Fruit fly (Drosophila melanogaster) whole organism, pupa: ENCODE measurements around the gene Cnx99A.

Source experiments
- CG10348 ChIP-seq: fragments of 200-800 bp; sonication (Bioruptor generic); IDR thresholded peaks from 2 replicates; pipeline ENCODE4 v1.3.6; 2022; ENCODE audit warnings: missing biosample characterization, missing genetic modification characterization
- CG12605 ChIP-seq: fragments of 200-800 bp; sonication (Bioruptor generic); IDR thresholded peaks from 2 replicates; pipeline ENCODE4 v1.3.6; 2022; ENCODE audit warnings: missing biosample characterization, missing genetic modification characterization
- CG13204 ChIP-seq: fragments of 200-800 bp; sonication (Bioruptor generic); optimal IDR thresholded peaks from 2 replicates; lab custom pipeline; 2018; ENCODE audit warnings: missing biosample characterization, mild to moderate bottlenecking, missing genetic modification characterization, moderate library complexity
- CG14655 ChIP-seq: fragments of 200-800 bp; sonication (Bioruptor generic); optimal IDR thresholded peaks from 3 replicates; lab custom pipeline; 2017; ENCODE audit warnings: mild to moderate bottlenecking, missing biosample characterization, missing genetic modification reagents, missing genetic modification characterization
- CG15710 ChIP-seq: fragments of 200-800 bp; sonication (Bioruptor generic); optimal IDR thresholded peaks from 2 replicates; lab custom pipeline; 2018; ENCODE audit warnings: missing biosample characterization, mild to moderate bottlenecking, missing genetic modification characterization, moderate library complexity
- CG17806 ChIP-seq: fragments of 200-800 bp; sonication (Bioruptor generic); optimal IDR thresholded peaks from 2 replicates; lab custom pipeline; 2018; ENCODE audit warnings: missing biosample characterization, mild to moderate bottlenecking, missing genetic modification characterization, moderate library complexity
- CG32121 ChIP-seq: fragments of 200-800 bp; sonication (Bioruptor generic); IDR thresholded peaks from 2 replicates; pipeline ENCODE4 v1.3.6; 2022; ENCODE audit warnings: missing biosample characterization, missing genetic modification characterization
- CG34367 ChIP-seq: fragments of 200-800 bp; sonication (Bioruptor generic); optimal IDR thresholded peaks from 2 replicates; lab custom pipeline; 2018; ENCODE audit warnings: missing biosample characterization, mild to moderate bottlenecking, missing genetic modification characterization
- CG4496 ChIP-seq: fragments of 200-800 bp; sonication (Bioruptor generic); IDR thresholded peaks from 3 replicates; pipeline ENCODE4 v1.3.6; 2022; ENCODE audit warnings: missing biosample characterization, missing genetic modification characterization
- CG8159 ChIP-seq: fragments of 200-800 bp; sonication (Bioruptor generic); optimal IDR thresholded peaks from 3 replicates; lab custom pipeline; 2018; ENCODE audit warnings: missing biosample characterization, mild to moderate bottlenecking, missing genetic modification characterization, moderate library complexity
- CG8301 ChIP-seq: fragments of 200-800 bp; sonication (Bioruptor generic); optimal IDR thresholded peaks from 2 replicates; lab custom pipeline; 2018; ENCODE audit warnings: missing biosample characterization, mild to moderate bottlenecking, missing genetic modification characterization
- CG9948 ChIP-seq: fragments of 200-800 bp; sonication (Bioruptor generic); optimal IDR thresholded peaks from 2 replicates; lab custom pipeline; 2018; ENCODE audit warnings: missing biosample characterization, mild to moderate bottlenecking, missing genetic modification characterization, moderate library complexity
- D1 ChIP-seq: fragments of 200-800 bp; sonication (Bioruptor generic); optimal IDR thresholded peaks from 2 replicates; lab custom pipeline; 2018; ENCODE audit warnings: missing biosample characterization, mild to moderate bottlenecking, missing genetic modification characterization, moderate library complexity
- EcR ChIP-seq: fragments of 200-800 bp; sonication (Bioruptor generic); optimal IDR thresholded peaks from 3 replicates; lab custom pipeline; 2019; ENCODE audit warnings: missing biosample characterization, missing genetic modification characterization, mild to moderate bottlenecking, moderate library complexity, missing genetic modification reagents
- Ets98B ChIP-seq: fragments of 200-800 bp; sonication (Bioruptor generic); IDR thresholded peaks from 2 replicates; pipeline ENCODE4 v1.3.6; 2022; ENCODE audit warnings: missing biosample characterization, missing genetic modification characterization
- Pif1A ChIP-seq: fragments of 200-800 bp; sonication (Bioruptor generic); optimal IDR thresholded peaks from 3 replicates; lab custom pipeline; 2016; ENCODE audit warnings: missing biosample characterization, missing genetic modification characterization
- Pif1B ChIP-seq: fragments of 200-800 bp; sonication (Bioruptor generic); optimal IDR thresholded peaks from 3 replicates; lab custom pipeline; 2016; ENCODE audit warnings: missing biosample characterization, missing genetic modification characterization
- Snoo ChIP-seq: fragments of 200-800 bp; sonication (Bioruptor generic); optimal IDR thresholded peaks from 3 replicates; lab custom pipeline; 2017; ENCODE audit warnings: missing biosample characterization, mild to moderate bottlenecking, missing genetic modification characterization, inconsistent platforms
- fd96Ca ChIP-seq: fragments of 200-800 bp; sonication (Bioruptor generic); IDR thresholded peaks from 3 replicates; pipeline ENCODE4 v1.3.6; 2022; ENCODE audit warnings: missing biosample characterization, missing genetic modification characterization
- gl ChIP-seq: fragments of 200-800 bp; sonication (Bioruptor generic); optimal IDR thresholded peaks from 2 replicates; lab custom pipeline; 2018; ENCODE audit warnings: missing biosample characterization, mild to moderate bottlenecking, missing genetic modification characterization
- rn ChIP-seq: fragments of 200-800 bp; sonication (Bioruptor generic); IDR thresholded peaks from 2 replicates; pipeline ENCODE4 v1.3.6; 2022; ENCODE audit warnings: missing biosample characterization, missing genetic modification characterization

The Cnx99A gene

DNA sequence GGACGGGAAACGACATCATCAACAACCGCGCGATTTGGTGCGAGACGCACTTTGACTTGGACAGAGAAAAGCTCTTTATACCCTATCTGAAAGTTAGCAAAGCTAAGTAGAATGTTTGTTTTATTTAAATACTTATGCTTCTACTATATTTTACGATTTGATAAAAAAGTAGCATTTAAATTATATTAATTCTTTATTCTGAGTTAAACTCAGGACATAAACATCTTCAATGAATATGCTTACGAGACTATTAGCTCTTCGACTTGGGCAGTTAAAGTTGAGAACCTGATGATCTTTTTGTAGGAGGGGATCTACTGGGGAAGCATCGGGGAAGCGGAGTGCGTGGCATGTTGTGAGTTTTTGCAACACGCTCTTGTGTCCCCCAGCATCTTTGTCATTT is 41.7 kb downstream of the Cnx99A start:
- TF ChIP-seq CG12605 (GFP tag; lab: Robert Waterston, UW) (peak; percentile 66), CG8159 (peak; percentile 89), fd96Ca (GFP tag; lab: Robert Waterston, UW) (no peak), Snoo (tag; lab: Kevin White, UChicago) (peak; percentile 56), rn (GFP tag; lab: Robert Waterston, UW) (peak; percentile 63), CG13204 (no peak), CG17806 (peak; percentile 89), CG8301 (tag; lab: Kevin White, UChicago) (peak; percentile 71), CG15710 (tag; lab: Kevin White, UChicago) (peak; percentile 85), CG4496 (GFP tag; lab: Robert Waterston, UW) (peak; percentile 43; the same call in 1 of the 3 replicates), CG14655 (GFP tag; lab: Kevin White, UChicago) (peak; percentile 77), EcR (GFP tag; lab: Kevin White, UChicago) (no peak), Pif1A (GFP tag; lab: Kevin White, UChicago) (peak; percentile 42), Ets98B (GFP tag; lab: Robert Waterston, UW) (peak; percentile 49; the same call in 1 of the 2 replicates), CG32121 (GFP tag; lab: Robert Waterston, UW) (peak; percentile 43; the same call in 1 of the 2 replicates), CG9948 (tag; lab: Kevin White, UChicago) (peak; percentile 87), Pif1B (peak; percentile 60), D1 (peak; percentile 74), CG34367 (peak; percentile 84), CG10348 (GFP tag; lab: Robert Waterston, UW) (no peak), gl (peak; percentile 51)

DNA sequence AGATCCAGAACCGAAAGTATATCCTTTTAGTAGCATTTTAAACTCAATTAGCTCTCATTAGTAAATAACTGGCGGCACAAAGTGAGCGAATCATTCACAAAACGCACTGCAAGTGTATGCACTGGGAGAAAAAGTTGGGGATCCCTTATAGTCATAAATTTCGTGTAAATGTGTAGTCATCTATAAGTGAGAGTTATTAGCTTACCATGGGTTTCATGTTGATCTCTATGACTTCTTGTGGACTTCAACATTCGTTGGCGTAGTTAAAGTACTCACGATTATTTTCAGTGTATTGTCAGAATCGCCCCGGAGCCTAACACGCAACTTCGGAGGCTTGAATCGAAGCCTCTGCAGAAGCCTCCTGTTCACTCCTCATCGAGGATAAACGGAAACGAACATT is 42.4 kb downstream of the Cnx99A start:
- TF ChIP-seq Snoo (tag; lab: Kevin White, UChicago) (peak; percentile 82), CG17806 (peak; percentile 89), Ets98B (GFP tag; lab: Robert Waterston, UW) (peak; percentile 31; the same call in 1 of the 2 replicates), CG10348 (GFP tag; lab: Robert Waterston, UW) (no peak), CG32121 (GFP tag; lab: Robert Waterston, UW) (no peak), CG15710 (tag; lab: Kevin White, UChicago) (peak; percentile 92), Pif1A (GFP tag; lab: Kevin White, UChicago) (peak; percentile 84), EcR (GFP tag; lab: Kevin White, UChicago) (no peak), rn (GFP tag; lab: Robert Waterston, UW) (0 out of 2 replicates have a peak, but pooled peaks have one; percentile 21), CG13204 (peak; percentile 69), CG14655 (GFP tag; lab: Kevin White, UChicago) (peak; percentile 72), CG34367 (peak; percentile 94), fd96Ca (GFP tag; lab: Robert Waterston, UW) (peak; percentile 82; the same call in 2 of the 3 replicates), CG8301 (tag; lab: Kevin White, UChicago) (peak; percentile 48), CG12605 (GFP tag; lab: Robert Waterston, UW) (peak; percentile 42; the same call in 1 of the 2 replicates), CG9948 (tag; lab: Kevin White, UChicago) (peak; percentile 90), CG4496 (GFP tag; lab: Robert Waterston, UW) (peak; percentile 75), CG8159 (peak; percentile 88), Pif1B (peak; percentile 82), gl (peak; percentile 87), D1 (peak; percentile 10)

DNA sequence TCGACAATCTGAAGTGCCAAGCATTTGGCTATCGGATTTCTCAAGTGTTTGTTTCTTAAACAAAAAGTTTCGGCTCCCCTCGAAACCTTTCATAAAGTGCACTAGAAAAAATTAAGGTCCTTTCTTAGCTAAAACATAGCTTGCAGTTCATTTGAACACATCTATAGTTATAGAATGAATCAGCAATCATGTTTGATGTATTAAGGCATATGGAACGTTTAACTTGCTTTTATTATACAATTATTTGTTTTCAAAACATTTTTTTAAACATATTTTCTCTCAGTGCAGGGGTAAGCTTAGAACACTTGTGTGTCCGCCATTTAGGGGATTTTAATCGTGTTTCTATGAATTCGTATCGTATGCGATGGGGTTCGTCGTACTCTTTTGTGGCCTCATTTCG is 44.9 kb downstream of the Cnx99A start:
- no peak for TF ChIP-seq CG8301 (tag; lab: Kevin White, UChicago)
- peak; percentile 33 for TF ChIP-seq CG8159
- TF ChIP-seq CG4496 (GFP tag; lab: Robert Waterston, UW), result 0 out of 3 replicates have a peak, but pooled peaks have one; percentile 7
- TF ChIP-seq Ets98B (GFP tag; lab: Robert Waterston, UW), result no peak
- TF ChIP-seq CG17806, result peak; percentile 42
- TF ChIP-seq gl, result no peak
- no peak for TF ChIP-seq rn (GFP tag; lab: Robert Waterston, UW)
- TF ChIP-seq Pif1A (GFP tag; lab: Kevin White, UChicago), result peak; percentile 4
- no peak for TF ChIP-seq CG13204
- no peak for TF ChIP-seq D1
- no peak for TF ChIP-seq Pif1B
- TF ChIP-seq CG9948 (tag; lab: Kevin White, UChicago), result peak; percentile 21
- peak; percentile 17 for TF ChIP-seq CG15710 (tag; lab: Kevin White, UChicago)
- TF ChIP-seq CG14655 (GFP tag; lab: Kevin White, UChicago), result peak; percentile 26
- no peak for TF ChIP-seq CG12605 (GFP tag; lab: Robert Waterston, UW)
- no peak for TF ChIP-seq CG34367
- TF ChIP-seq EcR (GFP tag; lab: Kevin White, UChicago), result no peak

DNA sequence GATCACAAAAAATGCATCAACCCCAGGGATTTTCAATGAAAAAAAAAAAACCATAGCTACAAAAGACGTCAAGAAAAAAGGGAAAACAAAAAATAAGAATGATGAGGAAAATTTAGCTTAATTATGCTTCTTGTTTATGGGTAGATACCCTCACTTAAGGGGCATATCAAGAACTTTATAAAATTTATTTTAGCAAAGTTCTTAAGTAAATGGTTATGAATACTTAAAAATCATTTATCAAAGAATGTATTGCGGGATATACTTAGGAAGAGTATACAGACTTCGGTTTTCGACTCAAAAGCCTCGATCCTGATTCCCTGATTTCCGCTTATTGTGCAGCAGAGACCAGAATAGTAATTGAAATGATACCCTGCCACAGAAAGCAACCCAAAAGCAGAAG is 46.4 kb downstream of the Cnx99A start:
- peak; percentile 38 for TF ChIP-seq CG15710 (tag; lab: Kevin White, UChicago)
- peak; percentile 69 for TF ChIP-seq CG8159
- TF ChIP-seq CG13204, result no peak
- peak; percentile 28 for TF ChIP-seq D1
- no peak for TF ChIP-seq CG32121 (GFP tag; lab: Robert Waterston, UW)
- TF ChIP-seq CG17806, result peak; percentile 56
- peak; percentile 48 for TF ChIP-seq CG9948 (tag; lab: Kevin White, UChicago)
- peak; percentile 24 for TF ChIP-seq CG34367

DNA sequence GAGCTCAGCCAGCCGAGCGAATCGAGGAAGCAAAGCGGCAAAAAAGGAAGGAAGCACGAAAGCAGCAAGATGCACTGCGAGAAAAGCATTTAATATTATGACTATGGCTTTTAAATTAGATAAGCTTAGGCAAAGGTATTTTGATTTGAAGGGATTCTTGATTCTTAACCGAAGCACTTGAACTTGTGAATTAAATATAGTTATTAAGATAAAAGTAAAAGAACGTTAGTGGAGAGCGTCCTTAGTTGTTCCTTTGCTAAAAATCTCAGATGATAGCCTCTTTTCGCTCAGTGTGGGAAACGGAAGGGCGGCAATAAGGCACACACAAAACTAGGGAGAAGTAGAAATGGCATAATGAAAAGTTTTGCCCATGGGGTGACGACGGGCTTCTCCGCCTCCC is 50.2 kb downstream of the Cnx99A start:
- TF ChIP-seq EcR (GFP tag; lab: Kevin White, UChicago), result no peak
- TF ChIP-seq CG13204, result no peak
- TF ChIP-seq D1, result no peak
- TF ChIP-seq CG14655 (GFP tag; lab: Kevin White, UChicago), result no peak
- peak; percentile 36 for TF ChIP-seq CG8159
- TF ChIP-seq CG4496 (GFP tag; lab: Robert Waterston, UW), result no peak
- no peak for TF ChIP-seq CG15710 (tag; lab: Kevin White, UChicago)
- no peak for TF ChIP-seq CG9948 (tag; lab: Kevin White, UChicago)
- TF ChIP-seq CG12605 (GFP tag; lab: Robert Waterston, UW), result no peak
- no peak for TF ChIP-seq CG32121 (GFP tag; lab: Robert Waterston, UW)
- peak; percentile 4 for TF ChIP-seq CG17806
- TF ChIP-seq, all 21 proteins: peak for 2
